Fruit fly (Drosophila melanogaster) whole organism, embryonic: ENCODE measurements around the gene SIDL.
A peak's percentile ranks its signal among the peaks of the same experiment; 100 is the strongest.

Source experiments
- Bgb ChIP-seq: fragments of 200-800 bp; sonication (Bioruptor generic); IDR thresholded peaks from 2 replicates; pipeline ENCODE4 v1.3.6; 2022; ENCODE audit warnings: missing biosample characterization, missing genetic modification characterization; ENCODE audit not compliant: partially characterized antibody
- Blimp-1 ChIP-seq: fragments of 200-800 bp; sonication (Bioruptor generic); optimal IDR thresholded peaks from 3 replicates; lab custom pipeline; 2018; ENCODE audit warnings: missing biosample characterization, missing genetic modification characterization, mild to moderate bottlenecking, moderate library complexity, missing genetic modification reagents
- CG11456 ChIP-seq: fragments of 200-800 bp; sonication (Bioruptor generic); IDR thresholded peaks from 3 replicates; pipeline ENCODE4 v1.3.6; 2022; ENCODE audit warnings: missing biosample characterization, missing genetic modification characterization
- CG11504 ChIP-seq: fragments of 200-800 bp; sonication (Bioruptor generic); optimal IDR thresholded peaks from 3 replicates; lab custom pipeline; 2019; ENCODE audit warnings: missing biosample characterization, mild to moderate bottlenecking, missing genetic modification characterization, moderate library complexity
- CG12769 ChIP-seq: fragments of 200-800 bp; sonication (Bioruptor generic); optimal IDR thresholded peaks from 2 replicates; lab custom pipeline; 2019; ENCODE audit warnings: missing biosample characterization, mild to moderate bottlenecking, missing genetic modification characterization, moderate library complexity
- CG13123 ChIP-seq: fragments of 200-800 bp; sonication (Bioruptor generic); optimal IDR thresholded peaks from 2 replicates; lab custom pipeline; 2016; ENCODE audit warnings: missing biosample characterization, missing genetic modification characterization
- CG16815 ChIP-seq: fragments of 200-800 bp; sonication (Bioruptor generic); optimal IDR thresholded peaks from 3 replicates; lab custom pipeline; 2017; ENCODE audit warnings: missing biosample characterization, mild to moderate bottlenecking, missing genetic modification characterization
- CG17361 ChIP-seq: fragments of 200-800 bp; sonication (Bioruptor generic); IDR thresholded peaks from 3 replicates; pipeline ENCODE4 v1.3.6; 2022; ENCODE audit warnings: missing biosample characterization, missing genetic modification characterization
- CG30431 ChIP-seq: fragments of 200-800 bp; sonication (Bioruptor generic); optimal IDR thresholded peaks from 2 replicates; lab custom pipeline; 2017; ENCODE audit warnings: missing biosample characterization, missing genetic modification characterization
- CG4617 ChIP-seq: fragments of 200-800 bp; sonication (Bioruptor generic); optimal IDR thresholded peaks from 3 replicates; lab custom pipeline; 2016; ENCODE audit warnings: missing biosample characterization, missing genetic modification characterization, borderline replicate concordance
- CG4707 ChIP-seq: fragments of 200-800 bp; sonication (Bioruptor generic); optimal IDR thresholded peaks from 2 replicates; lab custom pipeline; 2018; ENCODE audit warnings: missing biosample characterization, mild to moderate bottlenecking, missing genetic modification characterization, moderate library complexity
- CG6683 ChIP-seq: fragments of 200-800 bp; sonication (Bioruptor generic); optimal IDR thresholded peaks from 2 replicates; lab custom pipeline; 2017; ENCODE audit warnings: missing biosample characterization, mild to moderate bottlenecking, missing genetic modification characterization, missing genetic modification reagents
- CkIIα-i1 ChIP-seq: fragments of 200-800 bp; sonication (Bioruptor generic); IDR thresholded peaks from 2 replicates; pipeline ENCODE4 v1.3.6; 2022; ENCODE audit warnings: missing biosample characterization, missing genetic modification characterization
- CrebB ChIP-seq: fragments of 200-800 bp; sonication (Bioruptor generic); optimal IDR thresholded peaks from 3 replicates; lab custom pipeline; 2018; ENCODE audit warnings: missing biosample characterization, mild to moderate bottlenecking, missing genetic modification characterization
- Dek ChIP-seq: fragments of 200-800 bp; sonication (Bioruptor generic); optimal IDR thresholded peaks from 3 replicates; lab custom pipeline; 2019; ENCODE audit warnings: missing biosample characterization, mild to moderate bottlenecking, missing genetic modification characterization, moderate library complexity
- Dfd ChIP-seq, 2 experiments: fragments of >200 bp; optimal IDR thresholded peaks; 2 replicates each; lab custom pipeline; 2017; ENCODE audit warnings: missing biosample characterization in 2 of 2, missing genetic modification characterization in 2 of 2
- Dip3 ChIP-seq: fragments of 200-800 bp; sonication (Bioruptor generic); optimal IDR thresholded peaks from 3 replicates; lab custom pipeline; 2016; ENCODE audit warnings: missing biosample characterization, missing genetic modification characterization
- Max ChIP-seq: fragments of 200-800 bp; sonication (Bioruptor generic); optimal IDR thresholded peaks from 2 replicates; lab custom pipeline; 2016; ENCODE audit warnings: missing biosample characterization, mild to moderate bottlenecking, missing genetic modification characterization
- NC2β ChIP-seq: fragments of 200-800 bp; sonication (Bioruptor generic); optimal IDR thresholded peaks from 2 replicates; lab custom pipeline; 2016; ENCODE audit warnings: missing biosample characterization, missing genetic modification characterization
- Ptx1 ChIP-seq: fragments of 200-800 bp; sonication (Bioruptor generic); IDR thresholded peaks from 2 replicates; pipeline ENCODE4 v1.3.6; 2022; ENCODE audit warnings: missing biosample characterization, missing genetic modification characterization
- Taf1 ChIP-seq: fragments of 200-800 bp; sonication (Bioruptor generic); IDR thresholded peaks from 2 replicates; pipeline ENCODE4 v1.3.6; 2022; ENCODE audit warnings: missing biosample characterization, missing genetic modification characterization
- ato ChIP-seq: fragments of 200-800 bp; sonication (Bioruptor generic); IDR thresholded peaks from 2 replicates; pipeline ENCODE4 v1.3.6; 2022; ENCODE audit warnings: missing biosample characterization, missing genetic modification characterization; ENCODE audit not compliant: partially characterized antibody
- cg ChIP-seq: fragments of 200-800 bp; sonication (Bioruptor generic); optimal IDR thresholded peaks from 3 replicates; lab custom pipeline; 2019; ENCODE audit warnings: missing biosample characterization, mild to moderate bottlenecking, missing genetic modification characterization, moderate library complexity
- chif ChIP-seq, 2 experiments: fragments of 200-800 bp; sonication (Bioruptor generic); optimal IDR thresholded peaks; 3 replicates each; lab custom pipeline; 2016; ENCODE audit warnings: missing biosample characterization in 2 of 2, missing genetic modification characterization in 2 of 2
- esg ChIP-seq: fragments of 200-800 bp; sonication (Bioruptor generic); conservative IDR thresholded peaks from 2 replicates; pipeline ENCODE4 v1.3.6; 2022; ENCODE audit warnings: missing biosample characterization, missing genetic modification characterization
- fru ChIP-seq: fragments of >200 bp; optimal IDR thresholded peaks from 2 replicates; lab custom pipeline; 2017
- ftz-f1 ChIP-seq: fragments of 200-800 bp; sonication (Bioruptor generic); optimal IDR thresholded peaks from 2 replicates; lab custom pipeline; 2016; ENCODE audit warnings: missing biosample characterization, missing genetic modification characterization
- grau ChIP-seq: fragments of 200-800 bp; optimal IDR thresholded peaks from 3 replicates; lab custom pipeline; 2019; ENCODE audit warnings: missing biosample characterization, mild to moderate bottlenecking, missing genetic modification characterization, moderate library complexity
- ham ChIP-seq: fragments of 200-800 bp; sonication (Bioruptor generic); IDR thresholded peaks from 2 replicates; pipeline ENCODE4 v1.3.6; 2022; ENCODE audit warnings: missing biosample characterization, missing genetic modification characterization
- ken ChIP-seq: fragments of 200-800 bp; sonication (Bioruptor generic); IDR thresholded peaks from 3 replicates; pipeline ENCODE4 v1.3.6; 2022; ENCODE audit warnings: missing biosample characterization, missing genetic modification characterization
- lola ChIP-seq, 3 experiments: fragments of >200 bp in 2 of 3; fragments of 200-800 bp in 1 of 3; sonication (Bioruptor generic) in 1 of 3; optimal IDR thresholded peaks; 2 replicates each; lab custom pipeline; 2017 to 2019; ENCODE audit warnings: missing biosample characterization in 3 of 3, missing genetic modification characterization in 3 of 3, mild to moderate bottlenecking in 1 of 3, moderate library complexity in 1 of 3
- pfk ChIP-seq: fragments of 200-800 bp; sonication (Bioruptor generic); optimal IDR thresholded peaks from 2 replicates; lab custom pipeline; 2018; ENCODE audit warnings: missing biosample characterization, mild to moderate bottlenecking, missing genetic modification characterization, moderate library complexity
- phol ChIP-seq: fragments of 200-800 bp; sonication (Bioruptor generic); optimal IDR thresholded peaks from 3 replicates; lab custom pipeline; 2018; ENCODE audit warnings: missing biosample characterization, mild to moderate bottlenecking, missing genetic modification characterization, moderate library complexity
- pum ChIP-seq: fragments of 200-800 bp; sonication (Bioruptor generic); optimal IDR thresholded peaks from 2 replicates; lab custom pipeline; 2016; ENCODE audit warnings: missing biosample characterization, missing genetic modification characterization
- repo ChIP-seq: fragments of 200-800 bp; sonication (Bioruptor generic); optimal IDR thresholded peaks from 2 replicates; lab custom pipeline; 2016; ENCODE audit warnings: missing biosample characterization, missing genetic modification characterization
- ro ChIP-seq: fragments of 200-800 bp; sonication (Bioruptor generic); IDR thresholded peaks from 2 replicates; pipeline ENCODE4 v1.3.6; 2022; ENCODE audit warnings: missing biosample characterization, missing genetic modification characterization
- slou ChIP-seq: fragments of 200-800 bp; sonication (Bioruptor generic); optimal IDR thresholded peaks from 3 replicates; lab custom pipeline; 2016; ENCODE audit warnings: missing biosample characterization, missing genetic modification characterization
- sna ChIP-seq: fragments of 200-800 bp; sonication (Bioruptor generic); IDR thresholded peaks from 2 replicates; pipeline ENCODE4 v1.3.6; 2022; ENCODE audit warnings: missing biosample characterization, missing genetic modification characterization; ENCODE audit not compliant: partially characterized antibody
- sr ChIP-seq: fragments of 200-800 bp; sonication (Bioruptor generic); IDR thresholded peaks from 3 replicates; pipeline ENCODE4 v1.3.6; 2022; ENCODE audit warnings: missing biosample characterization, missing genetic modification characterization
- trh ChIP-seq: fragments of 200-800 bp; sonication (Bioruptor generic); optimal IDR thresholded peaks from 2 replicates; lab custom pipeline; 2016; ENCODE audit warnings: missing biosample characterization, missing genetic modification characterization
- ttk ChIP-seq: fragments of 200-800 bp; sonication (Bioruptor generic); IDR thresholded peaks from 2 replicates; pipeline ENCODE4 v2.1.2; 2022; ENCODE audit warnings: missing biosample characterization, missing genetic modification characterization
- wek ChIP-seq: fragments of 200-800 bp; sonication (Bioruptor generic); optimal IDR thresholded peaks from 3 replicates; lab custom pipeline; 2018; ENCODE audit warnings: missing biosample characterization, mild to moderate bottlenecking, missing genetic modification characterization, moderate library complexity

Gene SIDL

dm6 chr3R:15218824-15219576, at the start of gene SIDL, which contains the start of gene CG12241 (continued):
- TF ChIP-seq pfk (GFP tag; lab: Kevin White, UChicago) = no peak
- no peak for TF ChIP-seq Bgb
- peak; percentile 66 for TF ChIP-seq trh (GFP tag; lab: Kevin White, UChicago)
- TF ChIP-seq ato (GFP tag; lab: Robert Waterston, UW) = no peak
- peak; percentile 16 to 70 for TF ChIP-seq chif (GFP tag; optimal IDR thresholded peaks at IDR 0.05; lab: Kevin White, UChicago)
- TF ChIP-seq esg (GFP tag; lab: Robert Waterston, UW) = peak; percentile 20; the same call in 1 of the 2 replicates
- no peak for TF ChIP-seq ham (GFP tag; lab: Robert Waterston, UW)
- TF ChIP-seq ro (GFP tag; lab: Robert Waterston, UW) = peak; percentile 82
- TF ChIP-seq grau (tag; lab: Kevin White, UChicago) = peak; percentile 57
- TF ChIP-seq fru (lab: Kevin White, UChicago) = no peak
- TF ChIP-seq CG4617 (GFP tag; lab: Kevin White, UChicago) = peak; percentile 18
- no peak for TF ChIP-seq CG11504 (tag; lab: Kevin White, UChicago)
- TF ChIP-seq repo = peak; percentile 46
- TF ChIP-seq Max (GFP tag; lab: Kevin White, UChicago) = peak; percentile 84
- TF ChIP-seq CG4707 (GFP tag; lab: Kevin White, UChicago) = no peak
- peak; percentile 79 for TF ChIP-seq Dek (tag; lab: Kevin White, UChicago)
- TF ChIP-seq ttk = peak; percentile 88
- peak; percentile 60 for TF ChIP-seq ftz-f1 (GFP tag; lab: Kevin White, UChicago)
- no peak for TF ChIP-seq CG12769 (tag; lab: Kevin White, UChicago)
- TF ChIP-seq Dfd (GFP tag; optimal IDR thresholded peaks at IDR 0.05; lab: Kevin White, UChicago) = no peak
- TF ChIP-seq sna (GFP tag; lab: Robert Waterston, UW) = 0 out of 2 replicates have a peak, but pooled peaks have one; percentile 29
- TF ChIP-seq cg (GFP tag; lab: Kevin White, UChicago) = no peak
- TF ChIP-seq pum (GFP tag; lab: Kevin White, UChicago) = peak; percentile 69
- TF ChIP-seq Taf1 (GFP tag; lab: Robert Waterston, UW) = peak; percentile 93
- peak; percentile 57 for TF ChIP-seq NC2β
- TF ChIP-seq Dip3 (GFP tag; lab: Kevin White, UChicago) = peak; percentile 74
- peak; percentile 61; the same call in 1 of the 3 replicates for TF ChIP-seq ken (GFP tag; lab: Robert Waterston, UW)
- TF ChIP-seq wek (GFP tag; lab: Kevin White, UChicago) = no peak
- TF ChIP-seq phol = peak; percentile 82
- TF ChIP-seq slou (GFP tag; lab: Kevin White, UChicago) = peak; percentile 69
- no peak for TF ChIP-seq CrebB (tag; lab: Kevin White, UChicago)
- TF ChIP-seq CG13123 = peak; percentile 18
- TF ChIP-seq CG17361 (GFP tag; lab: Robert Waterston, UW) = peak; percentile 93
- TF ChIP-seq CG6683 (GFP tag; lab: Kevin White, UChicago) = peak; percentile 57
- TF ChIP-seq Blimp-1 = peak; percentile 18
- TF ChIP-seq sr = peak; percentile 35; the same call in 1 of the 3 replicates
- TF ChIP-seq CG30431 = no peak
- peak; percentile 93 for TF ChIP-seq CG11456 (GFP tag; lab: Robert Waterston, UW)
- peak; percentile 96 for TF ChIP-seq Ptx1 (GFP tag; lab: Robert Waterston, UW)
- no peak for TF ChIP-seq CkIIα-i1 (GFP tag; lab: Robert Waterston, UW)
- TF ChIP-seq lola (GFP tag; optimal IDR thresholded peaks at IDR 0.05; lab: Kevin White, UChicago) = peak in 1 of 3 experiments; percentile 45
- peak; percentile 25 for TF ChIP-seq CG16815
